Worm (Caenorhabditis elegans): ENCODE results near the gene pcs-1.

The pcs-1 gene

DNA sequence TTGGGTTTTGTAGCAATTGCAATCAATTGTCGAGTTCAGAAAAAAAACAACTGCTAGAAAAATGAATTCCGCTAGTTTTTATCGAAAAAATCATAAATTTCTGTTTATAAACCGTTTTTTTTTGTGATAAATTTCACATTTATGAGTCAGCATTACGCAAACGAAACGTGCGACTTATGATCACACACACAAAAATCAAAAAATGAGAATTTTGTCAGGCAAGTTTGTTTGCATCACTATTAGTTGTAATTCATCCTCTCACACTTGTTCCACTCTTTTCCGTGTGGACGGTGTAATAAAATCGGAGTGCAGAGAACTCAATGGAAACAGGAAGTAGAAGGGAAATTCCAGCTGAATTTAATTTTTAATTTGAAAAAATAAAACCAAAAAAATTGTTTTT lies at the start of gene pcs-1:
Gene pcs-1 (minus strand): TSS at position 344 of the 400 bp plus-strand sequence.
- no peak for TF ChIP-seq atf-7 (tag; optimal IDR thresholded peaks at IDR 0.05)
- peak; percentile 7 for TF ChIP-seq nhr-80 (tag; optimal IDR thresholded peaks at IDR 0.05)

DNA sequence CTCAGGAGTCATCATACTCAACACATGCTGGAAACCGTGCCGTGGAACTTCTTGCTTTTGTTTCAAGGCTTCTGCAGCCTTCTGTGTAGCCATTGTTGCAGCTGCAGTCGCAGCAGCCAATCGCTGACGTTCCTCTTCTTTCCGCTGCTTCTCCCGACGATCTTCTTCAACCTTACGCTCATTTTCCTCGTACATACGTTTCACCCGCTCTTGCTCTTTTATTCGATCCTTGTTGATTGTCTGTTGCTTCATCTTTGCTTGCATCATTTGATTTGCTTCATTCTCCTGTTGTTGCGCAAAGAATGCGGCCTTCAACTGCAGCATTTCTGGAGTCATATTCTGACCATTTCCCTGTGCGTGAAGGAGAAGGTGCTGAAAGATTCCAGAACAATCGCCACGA lies 45.1 kb upstream of the pcs-1 start:
- TF ChIP-seq B0336.3 (GFP tag; IDR thresholded peaks at IDR 0.05) (no peak), ceh-91 (GFP tag; IDR thresholded peaks at IDR 0.05) (no peak), hmg-20 (GFP tag; IDR thresholded peaks at IDR 0.05) (no peak), dpff-1 (tag; optimal IDR thresholded peaks at IDR 0.05) (no peak), K11D2.4 (GFP tag; IDR thresholded peaks at IDR 0.05) (0 out of 2 replicates have a peak, but pooled peaks have one; percentile 18), ztf-22 (GFP tag; optimal IDR thresholded peaks at IDR 0.05) (no peak), pbrm-1 (GFP tag; IDR thresholded peaks at IDR 0.05) (0 out of 2 replicates have a peak, but pooled peaks have one; percentile 15), rec-8 (tag; optimal IDR thresholded peaks at IDR 0.05) (no peak), efl-1 (GFP tag; optimal IDR thresholded peaks at IDR 0.05) (no peak), F57C9.4 (tag; optimal IDR thresholded peaks at IDR 0.05) (no peak), die-1 (tag; optimal IDR thresholded peaks at IDR 0.05) (no peak), F49E8.2 (tag; optimal IDR thresholded peaks at IDR 0.05; ENCODE audit: insufficient read depth) (no peak), F37B4.10 (GFP tag; IDR thresholded peaks at IDR 0.05) (no peak), Y95B8A.8 (GFP tag; IDR thresholded peaks at IDR 0.05) (no peak), him-1 (tag; optimal IDR thresholded peaks at IDR 0.05) (no peak), madf-3 (GFP tag; IDR thresholded peaks at IDR 0.05) (no peak)

DNA sequence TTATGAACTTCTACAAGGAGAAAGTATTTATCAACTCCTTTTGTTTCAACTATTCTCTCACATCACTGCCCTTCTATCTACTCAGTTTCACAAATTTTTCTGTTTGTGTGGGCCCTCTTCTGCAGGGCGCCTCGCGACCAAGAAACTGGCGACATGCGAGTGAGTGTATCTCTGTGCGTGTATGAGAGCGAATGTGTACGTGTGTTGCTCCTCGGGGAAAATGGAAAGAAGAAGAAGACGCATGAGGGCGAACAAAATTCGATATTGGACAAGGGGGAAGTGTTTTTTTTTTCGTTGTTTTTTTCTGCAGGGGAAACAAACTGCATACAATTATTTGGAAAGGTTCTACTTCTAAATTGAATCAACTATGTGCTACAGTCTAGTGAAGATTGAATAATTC lies 44.0 kb upstream of the pcs-1 start:
- TF ChIP-seq Y56A3A.18 (GFP tag; IDR thresholded peaks at IDR 0.05): no peak
- 0 out of 2 replicates have a peak, but pooled peaks have one; percentile 6 for TF ChIP-seq zfh-2 (GFP tag; conservative IDR thresholded peaks at IDR 0.05)
- no peak for TF ChIP-seq Y67H2A.10 (GFP tag; conservative IDR thresholded peaks at IDR 0.05)
- TF ChIP-seq ztf-28 (GFP tag; IDR thresholded peaks at IDR 0.05): no peak
- TF ChIP-seq hmg-1.2 (GFP tag; IDR thresholded peaks at IDR 0.05): 0 out of 2 replicates have a peak, but pooled peaks have one; percentile 13
- no peak for TF ChIP-seq K11D2.4 (GFP tag; IDR thresholded peaks at IDR 0.05)
- TF ChIP-seq madf-3 (GFP tag; IDR thresholded peaks at IDR 0.05): 0 out of 2 replicates have a peak, but pooled peaks have one; percentile 40
- no peak for TF ChIP-seq athp-1 (tag; optimal IDR thresholded peaks at IDR 0.05)

DNA sequence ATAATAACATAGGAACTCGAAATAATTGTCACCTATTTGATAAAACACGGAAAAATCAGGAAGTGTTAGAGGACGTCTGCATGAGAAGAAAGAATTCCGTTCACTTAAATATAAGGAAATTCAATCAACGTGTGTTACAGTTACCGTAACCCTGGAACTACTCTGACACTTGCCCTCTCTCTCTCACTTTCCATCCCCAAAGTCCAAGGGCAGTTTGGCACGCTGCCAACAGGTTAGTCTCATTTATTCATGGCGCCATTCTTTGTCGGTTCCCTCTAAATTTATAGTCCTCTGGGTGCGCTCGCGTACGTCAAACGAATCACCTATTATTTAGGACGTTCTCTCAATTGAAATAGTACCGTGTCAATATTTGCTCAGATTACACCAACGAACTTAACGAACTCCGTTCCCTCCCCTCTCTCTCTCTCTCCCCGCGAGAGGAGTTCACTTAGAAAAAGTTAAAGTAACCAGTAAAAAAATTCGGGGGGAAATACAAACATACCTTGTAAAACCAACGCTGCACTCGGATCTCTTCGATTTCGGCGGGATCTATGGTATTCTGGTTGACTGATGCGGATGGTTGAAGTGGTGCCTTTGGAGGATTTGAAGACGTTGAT lies 43.2 kb upstream of the pcs-1 start:
- TF ChIP-seq nhr-120 (GFP tag; IDR thresholded peaks at IDR 0.05) (no peak), let-526 (GFP tag; IDR thresholded peaks at IDR 0.05) (0 out of 2 replicates have a peak, but pooled peaks have one; percentile 43)

DNA sequence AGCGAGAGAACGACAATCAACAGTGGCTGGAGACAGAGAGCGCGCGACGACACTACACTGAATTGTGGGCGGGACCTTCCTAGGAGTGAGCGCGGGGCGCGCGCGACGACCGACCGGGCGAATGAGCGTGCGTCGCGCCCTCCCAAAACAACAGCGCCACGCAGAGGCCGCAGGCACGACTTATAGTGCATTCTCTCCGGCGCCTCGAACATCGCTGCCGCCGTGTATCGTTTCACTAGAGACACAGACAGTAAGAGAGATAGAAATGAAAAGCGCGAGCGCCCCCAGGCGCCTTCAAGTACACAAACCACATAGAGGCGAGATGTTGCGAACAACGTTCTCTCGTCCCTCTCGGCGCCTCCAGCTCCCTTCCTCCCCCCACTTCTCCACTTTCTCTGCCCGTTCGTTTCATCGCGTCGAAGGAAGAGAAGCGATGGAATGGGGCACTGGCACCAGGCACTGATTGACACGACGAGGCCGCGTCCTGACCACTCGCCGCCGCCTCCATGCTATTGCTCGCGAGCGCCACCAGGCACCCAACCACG lies 42.4 kb upstream of the pcs-1 start:
- peak; percentile 8 for TF ChIP-seq mxl-1 (tag; optimal IDR thresholded peaks at IDR 0.05)
- TF ChIP-seq repo-1 (tag; optimal IDR thresholded peaks at IDR 0.05): peak; percentile 39
- peak; percentile 80 for TF ChIP-seq egl-18 (GFP tag; IDR thresholded peaks at IDR 0.05)
- TF ChIP-seq sea-2 (GFP tag; IDR thresholded peaks at IDR 0.05): no peak
- peak; percentile 100 for TF ChIP-seq zfh-2 (GFP tag; conservative IDR thresholded peaks at IDR 0.05)
- peak; percentile 63 for TF ChIP-seq ztf-22 (GFP tag; optimal IDR thresholded peaks at IDR 0.05)
- no peak for TF ChIP-seq attf-6 (GFP tag; IDR thresholded peaks at IDR 0.05)
- peak; percentile 98 for TF ChIP-seq madf-10 (tag; optimal IDR thresholded peaks at IDR 0.05)
- TF ChIP-seq efl-1 (GFP tag; optimal IDR thresholded peaks at IDR 0.05): no peak
- TF ChIP-seq B0019.2 (GFP tag; conservative IDR thresholded peaks at IDR 0.05): no peak
- 0 out of 2 replicates have a peak, but pooled peaks have one; percentile 12 for TF ChIP-seq F37B4.10 (GFP tag; IDR thresholded peaks at IDR 0.05)
- TF ChIP-seq F52B5.7 (tag; optimal IDR thresholded peaks at IDR 0.05): peak; percentile 31
- no peak for TF ChIP-seq F10E7.11 (tag; optimal IDR thresholded peaks at IDR 0.05)
- peak; percentile 72; the same call in 1 of the 2 replicates for TF ChIP-seq egl-44 (GFP tag; IDR thresholded peaks at IDR 0.05)
- TF ChIP-seq cebp-1 (GFP tag; IDR thresholded peaks at IDR 0.05): peak; percentile 71
- TF ChIP-seq cebp-1 (tag; optimal IDR thresholded peaks at IDR 0.05): peak; percentile 89
- TF ChIP-seq lin-35 (GFP tag; optimal IDR thresholded peaks at IDR 0.05): peak in 1 of 3 experiments; percentile 36
- no peak for TF ChIP-seq ztf-25 (GFP tag; IDR thresholded peaks at IDR 0.05)
- peak; percentile 49 for TF ChIP-seq lin-54 (GFP tag; optimal IDR thresholded peaks at IDR 0.05)
